Fruit fly (Drosophila melanogaster) S2 (cell line): Measurements from ENCODE around the gene CG33233.

Experiments
- CG8478 ChIP-seq: fragments of >200 bp; optimal IDR thresholded peaks from 2 replicates; lab custom pipeline; 2018
- CTCF ChIP-seq, 2 experiments: fragments of >200 bp; optimal IDR thresholded peaks; 2 replicates each; lab custom pipeline; 2018

CG33233 gene

DNA sequence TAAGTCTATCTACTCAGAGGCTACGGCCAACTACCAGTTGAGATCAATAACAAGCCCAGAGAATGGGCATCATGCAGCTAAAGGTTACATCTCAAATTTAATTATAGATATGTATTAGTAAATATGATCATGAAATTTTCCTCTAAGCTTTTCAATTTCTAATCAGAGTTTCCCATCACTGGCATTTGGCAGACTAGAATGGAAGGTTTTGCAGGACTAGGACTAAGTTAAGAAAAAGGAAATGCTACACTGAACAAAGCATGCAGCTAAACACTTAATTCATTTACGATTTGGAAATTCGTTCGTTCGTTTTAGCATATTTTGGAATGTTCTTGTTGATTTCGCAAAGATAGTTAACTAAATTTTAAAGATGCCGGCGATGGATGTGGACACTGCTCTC, at the start of gene CG33233:
Gene CG33233 (plus strand): TSS at position 301 of the 400 bp plus-strand sequence.
- TF ChIP-seq CTCF (optimal IDR thresholded peaks at IDR 0.05; lab: Kevin White, UChicago) (no peak), CG8478 (lab: Kevin White, UChicago) (no peak)

dm6 chr3L:2614222-2614621, 45.2 kb upstream of the CG33233 start:
- no peak for TF ChIP-seq CG8478 (lab: Kevin White, UChicago)
- TF ChIP-seq CTCF (optimal IDR thresholded peaks at IDR 0.05; lab: Kevin White, UChicago), result no peak

DNA sequence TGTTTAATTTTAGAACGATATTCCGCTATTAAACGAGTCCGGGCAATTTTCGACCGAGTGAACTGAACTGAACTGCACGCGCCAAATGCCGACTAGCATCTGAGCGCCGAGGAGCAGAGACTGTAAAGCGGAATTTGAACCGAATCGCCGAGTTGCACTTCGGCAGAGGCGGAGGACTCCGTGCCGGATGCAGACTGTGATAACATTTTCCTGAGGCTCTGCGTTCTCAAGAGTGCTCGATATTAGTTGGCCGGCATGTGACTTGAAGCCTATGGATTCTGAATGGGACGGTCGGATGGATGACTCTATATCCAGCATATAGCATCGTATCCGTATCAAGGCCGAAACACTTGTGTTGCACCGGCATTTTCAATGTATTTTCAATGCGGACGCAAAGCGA, 29.5 kb upstream of the CG33233 start, which contains the start of gene Pxn:
Gene Pxn (minus strand): TSS at position 101 of the 400 bp plus-strand sequence.
- no peak for TF ChIP-seq CTCF (optimal IDR thresholded peaks at IDR 0.05; lab: Kevin White, UChicago)
- no peak for TF ChIP-seq CG8478 (lab: Kevin White, UChicago)

DNA sequence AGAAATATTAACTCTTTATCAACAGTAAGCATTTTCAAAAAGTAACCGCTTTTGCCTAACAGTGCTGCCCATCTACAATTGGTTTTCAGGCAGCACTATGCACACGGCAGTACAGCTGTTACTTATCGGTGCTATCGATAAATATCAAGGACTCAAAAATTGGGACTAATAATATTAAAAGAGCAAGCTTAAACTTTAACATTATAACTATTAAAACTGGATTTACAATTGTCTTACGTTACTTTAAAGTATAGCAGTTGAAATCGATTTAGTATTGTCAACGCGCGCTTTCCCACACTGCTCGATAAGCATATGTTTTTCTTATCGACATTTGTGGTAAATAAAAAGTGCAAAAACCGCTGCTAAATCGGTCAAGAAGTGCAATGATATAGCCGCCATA, 28.0 kb upstream of the CG33233 start, which contains the start of the genes CG42245 and MEP-1:
Gene CG42245 (plus strand): TSS at position 310 of the 400 bp plus-strand sequence.
Gene MEP-1 (plus strand): TSS at position 310 of the 400 bp plus-strand sequence.
- no peak for TF ChIP-seq CG8478 (lab: Kevin White, UChicago)
- TF ChIP-seq CTCF (optimal IDR thresholded peaks at IDR 0.05; lab: Kevin White, UChicago), result no peak

- no peak for TF ChIP-seq CTCF (optimal IDR thresholded peaks at IDR 0.05; lab: Kevin White, UChicago)
- no peak for TF ChIP-seq CG8478 (lab: Kevin White, UChicago)
These were observed 27.2 kb upstream of the CG33233 start for dm6 chr3L:2632048-2632762.

dm6 chr3L:2632763-2633100, 26.7 kb upstream of the CG33233 start:
- TF ChIP-seq CTCF (optimal IDR thresholded peaks at IDR 0.05; lab: Kevin White, UChicago), result no peak
- TF ChIP-seq CG8478 (lab: Kevin White, UChicago), result no peak

DNA sequence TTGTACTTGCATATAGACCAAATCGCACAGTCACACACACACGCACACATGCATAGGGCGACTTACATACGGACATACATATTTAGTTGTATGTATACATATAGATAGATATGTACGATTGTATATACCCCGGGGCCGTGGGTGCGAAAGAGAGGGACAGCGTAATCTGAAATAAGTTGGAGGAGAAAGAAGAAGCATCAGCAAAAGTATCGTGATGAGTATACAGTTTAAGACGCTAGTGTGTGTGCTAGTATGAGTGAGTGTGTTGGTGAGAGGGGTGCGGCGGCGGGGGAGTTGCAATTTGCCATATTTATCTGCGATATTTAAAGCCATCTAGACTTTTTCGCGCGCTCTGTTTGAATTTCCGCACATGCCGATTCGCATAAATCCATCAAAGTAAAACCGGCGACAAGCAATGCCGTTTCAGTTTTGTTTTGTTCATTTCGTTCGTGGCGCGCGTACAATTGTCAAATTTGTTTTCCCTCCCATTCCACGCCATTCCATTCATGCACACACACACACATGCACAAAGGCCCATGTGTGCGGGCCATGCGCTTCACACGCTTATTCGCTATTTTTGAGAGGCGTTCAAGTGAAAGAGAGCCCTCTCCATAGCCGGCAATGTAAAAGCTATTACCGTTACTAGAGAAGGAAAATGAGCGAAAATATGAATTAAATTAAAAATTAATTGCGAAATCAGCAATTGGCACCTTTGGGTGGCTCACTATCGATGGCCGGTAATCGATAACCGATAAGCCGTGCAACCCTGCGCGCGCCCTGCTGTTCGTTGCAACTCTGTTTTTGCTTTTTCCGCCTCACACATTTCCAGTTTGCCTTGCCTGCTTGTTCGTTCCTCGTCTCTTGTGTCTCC, 24.3 kb upstream of the CG33233 start:
- no peak for TF ChIP-seq CG8478 (lab: Kevin White, UChicago)

DNA sequence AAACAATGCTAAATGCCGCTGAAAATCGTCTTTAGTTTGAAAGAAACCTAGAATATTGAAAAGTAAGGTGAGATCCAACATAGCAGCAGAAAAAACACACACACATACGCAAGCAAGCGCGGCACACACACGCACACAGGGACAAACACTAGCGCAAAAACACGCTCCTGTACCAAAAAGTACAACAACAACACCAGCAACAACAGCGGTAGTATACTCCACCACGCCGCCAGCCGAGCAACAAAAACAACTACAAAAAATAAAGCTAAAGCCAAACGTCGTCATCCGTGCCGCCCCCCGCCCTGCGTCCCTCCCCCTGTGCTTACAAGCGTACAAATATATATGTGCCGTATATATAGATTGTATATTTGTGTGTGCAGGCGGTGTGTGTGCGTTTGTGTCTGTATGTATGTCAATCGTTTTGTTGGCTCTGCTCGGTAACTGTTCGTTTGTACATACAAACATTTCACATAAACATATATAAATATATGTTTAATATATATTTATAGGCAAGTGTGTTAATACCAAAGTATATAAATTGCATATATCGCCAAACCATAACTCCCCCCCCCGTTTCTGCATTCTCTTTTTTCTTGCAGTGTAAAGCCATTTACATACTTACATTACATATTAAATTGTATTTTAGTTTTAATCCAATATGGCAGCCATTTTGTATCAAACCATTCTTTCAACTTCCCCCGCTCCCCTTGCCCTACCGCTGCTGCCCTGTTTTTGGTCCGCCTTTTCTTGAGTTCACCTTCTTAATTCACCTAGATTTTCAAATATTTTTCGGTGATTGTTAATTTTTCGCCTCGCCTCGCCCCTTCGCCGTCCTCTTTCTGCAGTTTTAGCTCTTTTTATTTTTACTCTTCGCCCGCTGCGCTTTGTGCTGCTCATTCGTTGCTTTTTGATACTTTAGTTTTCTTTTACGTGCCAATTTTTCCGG, 23.1 kb upstream of the CG33233 start:
- no peak for TF ChIP-seq CG8478 (lab: Kevin White, UChicago)
- TF ChIP-seq CTCF (optimal IDR thresholded peaks at IDR 0.05; lab: Kevin White, UChicago), result no peak

- TF ChIP-seq CG8478 (lab: Kevin White, UChicago), result no peak
- no peak for TF ChIP-seq CTCF (optimal IDR thresholded peaks at IDR 0.05; lab: Kevin White, UChicago)
These were observed 16.1 kb upstream of the CG33233 start, which contains the start of gene CG14949 for dm6 chr3L:2643324-2643723. TSS of gene CG14949 (minus strand) at chr3L:2643424.

dm6 chr3L:2645068-2645467, 14.4 kb upstream of the CG33233 start, which contains the start of gene CG1143:
TSS of gene CG1143 (plus strand) at chr3L:2645368.
- TF ChIP-seq CTCF (optimal IDR thresholded peaks at IDR 0.05; lab: Kevin White, UChicago), result no peak
- TF ChIP-seq CG8478 (lab: Kevin White, UChicago), result no peak

DNA sequence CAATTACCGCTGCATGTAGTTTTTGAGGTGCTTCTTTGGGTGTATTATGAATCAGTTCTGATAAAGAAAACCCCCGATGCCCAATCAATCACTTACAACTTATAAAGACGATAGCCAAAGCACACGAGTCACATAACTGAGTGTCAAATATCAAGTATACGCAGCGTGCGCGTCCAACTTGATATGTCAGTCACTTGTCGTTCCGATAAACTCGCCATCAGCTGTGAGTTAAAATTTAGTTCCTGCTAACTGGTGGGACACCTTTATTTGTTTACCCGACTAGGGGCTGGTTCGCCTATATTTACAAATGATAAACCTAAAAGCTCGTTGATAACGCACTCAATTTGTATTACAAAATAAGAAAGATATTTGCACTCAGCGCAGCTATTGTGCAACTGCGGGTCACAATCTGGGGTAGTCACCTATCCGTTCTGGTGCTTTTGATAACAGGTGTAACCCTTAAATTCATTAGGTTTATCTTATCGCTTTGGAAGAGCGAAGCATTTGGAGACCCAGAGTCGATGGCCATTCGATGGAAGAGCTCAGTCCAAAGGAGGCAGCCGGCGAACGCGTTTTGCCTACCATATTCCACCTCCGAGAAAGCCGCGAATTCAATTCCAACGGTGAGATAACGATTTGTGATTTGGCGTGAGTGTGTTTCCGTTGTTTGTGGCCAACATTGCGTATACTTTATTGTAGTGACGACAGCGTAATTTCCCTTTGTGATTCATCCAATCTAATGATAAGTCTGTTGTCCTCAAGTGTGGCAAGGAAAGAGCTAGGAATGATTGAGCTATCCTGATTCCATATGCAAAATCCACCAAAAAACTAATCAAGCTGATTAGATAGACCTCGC, 11.7 kb upstream of the CG33233 start, which contains the start of gene CG1246:
Gene CG1246 (plus strand): TSS at position 526 of the 856 bp plus-strand sequence.
- TF ChIP-seq CTCF (optimal IDR thresholded peaks at IDR 0.05; lab: Kevin White, UChicago), result no peak

dm6 chr3L:2651800-2652199, 7.6 kb upstream of the CG33233 start, which contains the start of the genes ProRS-m, CG42304 and Snup:
TSS of gene ProRS-m (minus strand) at chr3L:2651850.
TSS of gene CG42304 (plus strand) at chr3L:2652088.
TSS of gene Snup (plus strand) at chr3L:2652088.
- TF ChIP-seq CG8478 (lab: Kevin White, UChicago) (no peak), CTCF (optimal IDR thresholded peaks at IDR 0.05; lab: Kevin White, UChicago) (no peak)

DNA sequence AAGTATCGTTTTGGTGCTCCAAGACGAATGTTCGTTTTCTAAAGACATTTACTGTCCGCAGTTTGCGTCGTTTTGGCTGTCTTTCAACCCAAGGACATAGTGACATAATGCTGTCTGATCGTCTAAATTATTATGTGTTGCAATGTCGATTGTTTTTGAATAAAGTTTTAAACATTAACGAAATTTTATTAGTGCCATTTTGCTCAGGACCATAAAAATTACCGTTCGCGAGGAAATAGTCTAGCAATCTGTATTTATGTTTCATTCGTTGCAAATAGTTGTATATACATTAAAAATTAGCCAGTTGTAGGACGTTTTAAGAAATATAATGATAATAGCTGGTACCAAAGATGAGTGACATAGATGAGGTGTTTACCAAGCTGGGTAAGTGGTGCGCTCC, 1.9 kb downstream of the CG33233 start, which contains the start of gene CG33234:
Gene CG33234 (plus strand): TSS at position 301 of the 400 bp plus-strand sequence.
- TF ChIP-seq CG8478 (lab: Kevin White, UChicago) (no peak), CTCF (optimal IDR thresholded peaks at IDR 0.05; lab: Kevin White, UChicago) (no peak)
